Worm (Caenorhabditis elegans) whole organism, L3 larva: Measurements from ENCODE around the gene cyn-9.

Source experiments
- R02D3.7 ChIP-seq: fragments of 150-350 bp; optimal IDR thresholded peaks from 2 replicates; lab custom pipeline; 2014; ENCODE audit warnings: missing biosample characterization, missing genetic modification characterization
- ama-1 ChIP-seq: fragments of 150-350 bp; optimal IDR thresholded peaks from 2 replicates; lab custom pipeline; 2018
- ceh-28 ChIP-seq: fragments of 150-350 bp; optimal IDR thresholded peaks from 2 replicates; lab custom pipeline; 2014; ENCODE audit warnings: missing biosample characterization, missing genetic modification reagents, missing genetic modification characterization
- ceh-82 ChIP-seq: fragments of 150-350 bp; optimal IDR thresholded peaks from 2 replicates; lab custom pipeline; 2014; ENCODE audit warnings: missing biosample characterization, missing genetic modification characterization
- ceh-9 ChIP-seq: sonication (generic microtip); optimal IDR thresholded peaks from 2 replicates; lab custom pipeline; 2018; ENCODE audit warnings: missing biosample characterization, missing genetic modification characterization
- egl-27 ChIP-seq: sonication (generic microtip); optimal IDR thresholded peaks from 4 replicates; lab custom pipeline; 2017; ENCODE audit warnings: missing biosample characterization, missing genetic modification reagents, missing genetic modification characterization
- egl-5 ChIP-seq: fragments of 150-350 bp; optimal IDR thresholded peaks from 2 replicates; lab custom pipeline; 2017; ENCODE audit warnings: missing biosample characterization, missing genetic modification reagents, missing genetic modification characterization, inconsistent platforms
- elt-2 ChIP-seq: sonication (generic microtip); optimal IDR thresholded peaks from 2 replicates; lab custom pipeline; 2016; ENCODE audit warnings: missing genetic modification reagents, mild to moderate bottlenecking, missing genetic modification characterization, missing compliant biosample characterization
- elt-3 ChIP-seq, 3 experiments: fragments of 150-350 bp in 1 of 3; sonication (generic microtip) in 2 of 3; optimal IDR thresholded peaks; 2 replicates in 2 of 3; 4 replicates in 1 of 3; lab custom pipeline; 2014 to 2017; ENCODE audit warnings: missing biosample characterization in 3 of 3, missing genetic modification characterization in 3 of 3
- fkh-10 ChIP-seq: sonication (generic microtip); optimal IDR thresholded peaks from 2 replicates; lab custom pipeline; 2017; ENCODE audit warnings: missing biosample characterization, missing genetic modification reagents, missing genetic modification characterization
- hmg-11 ChIP-seq: sonication (generic microtip); optimal IDR thresholded peaks from 2 replicates; lab custom pipeline; 2016; ENCODE audit warnings: missing genetic modification characterization, missing compliant biosample characterization
- lin-15B ChIP-seq: fragments of 150-350 bp; optimal IDR thresholded peaks from 2 replicates; lab custom pipeline; 2014; ENCODE audit warnings: missing biosample characterization, missing genetic modification characterization
- mdl-1 ChIP-seq: fragments of 150-350 bp; optimal IDR thresholded peaks from 2 replicates; lab custom pipeline; 2014; ENCODE audit warnings: missing biosample characterization, missing genetic modification characterization
- nfya-1 ChIP-seq: sonication (generic microtip); optimal IDR thresholded peaks from 2 replicates; lab custom pipeline; 2017; ENCODE audit warnings: missing genetic modification characterization, mild to moderate bottlenecking, missing compliant biosample characterization, antibody characterized with exemption, moderate library complexity; ENCODE audit not compliant: insufficient read depth
- nhr-23 ChIP-seq: fragments of 150-350 bp; optimal IDR thresholded peaks from 2 replicates; lab custom pipeline; 2014; ENCODE audit warnings: missing biosample characterization, missing genetic modification reagents, missing genetic modification characterization
- nhr-237 ChIP-seq: fragments of 150-350 bp; optimal IDR thresholded peaks from 2 replicates; lab custom pipeline; 2014; ENCODE audit warnings: missing biosample characterization, missing genetic modification characterization
- nhr-25 ChIP-seq: sonication (generic microtip); optimal IDR thresholded peaks from 2 replicates; lab custom pipeline; 2017; ENCODE audit warnings: missing biosample characterization, missing genetic modification characterization
- nhr-43 ChIP-seq: sonication (generic microtip); optimal IDR thresholded peaks from 2 replicates; lab custom pipeline; 2016; ENCODE audit warnings: mild to moderate bottlenecking, missing genetic modification characterization, missing compliant biosample characterization; ENCODE audit not compliant: poor library complexity, severe bottlenecking
- nhr-67 ChIP-seq: fragments of 150-350 bp; optimal IDR thresholded peaks from 2 replicates; lab custom pipeline; 2014; ENCODE audit warnings: missing biosample characterization, missing genetic modification characterization
- nhr-76 ChIP-seq: fragments of 150-350 bp; sonication (generic microtip); optimal IDR thresholded peaks from 5 replicates; lab custom pipeline; 2014; ENCODE audit warnings: missing biosample characterization, missing genetic modification characterization
- nhr-77 ChIP-seq: fragments of 150-350 bp; optimal IDR thresholded peaks from 2 replicates; lab custom pipeline; 2014; ENCODE audit warnings: missing biosample characterization, missing genetic modification characterization
- pha-4 ChIP-seq: fragments of 150-350 bp; optimal IDR thresholded peaks from 2 replicates; lab custom pipeline; 2014; ENCODE audit warnings: missing biosample characterization, missing genetic modification reagents, missing genetic modification characterization
- sea-2 ChIP-seq: fragments of 150-350 bp; sonication (generic microtip); optimal IDR thresholded peaks from 4 replicates; lab custom pipeline; 2014; ENCODE audit warnings: missing biosample characterization, missing genetic modification reagents, missing genetic modification characterization
- snpc-4 ChIP-seq: fragments of 150-350 bp; optimal IDR thresholded peaks from 2 replicates; lab custom pipeline; 2014; ENCODE audit warnings: missing biosample characterization, missing genetic modification characterization
- unc-39 ChIP-seq: sonication (generic microtip); optimal IDR thresholded peaks from 4 replicates; lab custom pipeline; 2017; ENCODE audit warnings: missing biosample characterization, missing genetic modification characterization
- unc-62 ChIP-seq: fragments of 150-350 bp; sonication (generic microtip); optimal IDR thresholded peaks from 4 replicates; lab custom pipeline; 2014; ENCODE audit warnings: missing biosample characterization, missing genetic modification reagents, missing genetic modification characterization
- zag-1 ChIP-seq: fragments of 150-350 bp; optimal IDR thresholded peaks from 2 replicates; lab custom pipeline; 2014; ENCODE audit warnings: missing biosample characterization, missing genetic modification characterization
- ztf-11 ChIP-seq: fragments of 150-350 bp; optimal IDR thresholded peaks from 2 replicates; lab custom pipeline; 2014; ENCODE audit warnings: missing biosample characterization, missing genetic modification characterization
- ztf-4 ChIP-seq: fragments of 150-350 bp; optimal IDR thresholded peaks from 2 replicates; lab custom pipeline; 2014; ENCODE audit warnings: missing biosample characterization, missing genetic modification characterization

cyn-9 gene

ce11 chrIII:3699275-3699674 is at the start of gene cyn-9:
cyn-9 (minus strand) TSS chrIII:3699640.
- TF ChIP-seq snpc-4 (tag; lab: Kevin White, UChicago) (no peak), pha-4 (tag; lab: Kevin White, UChicago) (no peak), nhr-43 (tag; lab: Kevin White, UChicago) (peak; percentile 26), nfya-1 (no peak), mdl-1 (tag; lab: Kevin White, UChicago) (no peak), nhr-23 (peak; percentile 54), nhr-25 (no peak), ceh-28 (peak; percentile 25), unc-62 (GFP tag; lab: Kevin White, UChicago) (no peak)

- TF ChIP-seq nhr-237 (tag; lab: Kevin White, UChicago) (no peak), nhr-23 (no peak), ztf-4 (no peak), snpc-4 (tag; lab: Kevin White, UChicago) (no peak), egl-27 (tag; lab: Kevin White, UChicago) (no peak), elt-2 (no peak), egl-5 (tag; lab: Kevin White, UChicago) (no peak), ceh-28 (no peak), R02D3.7 (tag; lab: Kevin White, UChicago) (no peak), ceh-9 (no peak), pha-4 (tag; lab: Kevin White, UChicago) (no peak), nhr-25 (no peak), elt-3 (tag; optimal IDR thresholded peaks at IDR 0.05; lab: Kevin White, UChicago) (no peak)
- TF ChIP-seq, all 47 proteins: peak for 0
Observed at ce11 chrIII:3745138-3745537, 45.7 kb upstream of the cyn-9 start, which contains the start of gene lin-48. lin-48 (plus strand) TSS chrIII:3745438.

ce11 chrIII:3743367-3743766 is 43.9 kb upstream of the cyn-9 start:
- TF ChIP-seq ceh-9 (no peak), ceh-82 (tag; lab: Kevin White, UChicago) (no peak), nhr-67 (tag; lab: Kevin White, UChicago) (no peak), nhr-76 (tag; lab: Kevin White, UChicago) (no peak), hmg-11 (no peak), R02D3.7 (tag; lab: Kevin White, UChicago) (no peak), fkh-10 (GFP tag; lab: Kevin White, UChicago) (no peak), unc-39 (tag; lab: Kevin White, UChicago) (no peak), unc-62 (GFP tag; lab: Kevin White, UChicago) (no peak), ama-1 (lab: Kevin White, UChicago) (no peak), ztf-11 (tag; lab: Kevin White, UChicago) (no peak), sea-2 (GFP tag; lab: Kevin White, UChicago) (no peak), nhr-237 (tag; lab: Kevin White, UChicago) (no peak), zag-1 (tag; lab: Kevin White, UChicago) (no peak), egl-5 (tag; lab: Kevin White, UChicago) (no peak)

- TF ChIP-seq ceh-82 (tag; lab: Kevin White, UChicago) = no peak
- no peak for TF ChIP-seq unc-39 (tag; lab: Kevin White, UChicago)
- no peak for TF ChIP-seq nhr-76 (tag; lab: Kevin White, UChicago)
- no peak for TF ChIP-seq egl-5 (tag; lab: Kevin White, UChicago)
Observed at ce11 chrIII:3742090-3742489, 42.6 kb upstream of the cyn-9 start.

- TF ChIP-seq nhr-77 (tag; lab: Kevin White, UChicago) (no peak), zag-1 (tag; lab: Kevin White, UChicago) (no peak), snpc-4 (tag; lab: Kevin White, UChicago) (no peak), unc-62 (GFP tag; lab: Kevin White, UChicago) (no peak), elt-3 (tag; optimal IDR thresholded peaks at IDR 0.05; lab: Kevin White, UChicago) (no peak), hmg-11 (no peak)
Observed at ce11 chrIII:3738331-3738730, 38.9 kb upstream of the cyn-9 start.

- TF ChIP-seq snpc-4 (tag; lab: Kevin White, UChicago) (no peak), lin-15B (tag; lab: Kevin White, UChicago) (no peak), nhr-237 (tag; lab: Kevin White, UChicago) (no peak), elt-2 (no peak)
Observed at ce11 chrIII:3737742-3738141, 38.3 kb upstream of the cyn-9 start.
